Fruit fly (Drosophila melanogaster) whole organism, embryonic: ENCODE results near the gene CG14195.

Experiments
- Atf6 ChIP-seq: fragments of 200-800 bp; sonication (Bioruptor generic); IDR thresholded peaks from 2 replicates; pipeline ENCODE4 v1.3.6; 2022; ENCODE audit warnings: missing biosample characterization, missing genetic modification characterization
- Bgb ChIP-seq: fragments of 200-800 bp; sonication (Bioruptor generic); IDR thresholded peaks from 2 replicates; pipeline ENCODE4 v1.3.6; 2022; ENCODE audit warnings: missing biosample characterization, missing genetic modification characterization; ENCODE audit not compliant: partially characterized antibody
- CG12219 ChIP-seq: fragments of 200-800 bp; sonication (Bioruptor generic); optimal IDR thresholded peaks from 3 replicates; lab custom pipeline; 2018; ENCODE audit warnings: missing biosample characterization, mild to moderate bottlenecking, missing genetic modification characterization
- CG13894 ChIP-seq: fragments of 200-800 bp; sonication (Bioruptor generic); optimal IDR thresholded peaks from 3 replicates; lab custom pipeline; 2018; ENCODE audit warnings: missing biosample characterization, mild to moderate bottlenecking, missing genetic modification characterization, moderate library complexity
- CG1603 ChIP-seq: fragments of 200-800 bp; sonication (Bioruptor generic); optimal IDR thresholded peaks from 2 replicates; lab custom pipeline; 2019; ENCODE audit warnings: missing biosample characterization, mild to moderate bottlenecking, missing genetic modification characterization, moderate library complexity
- CG17361 ChIP-seq: fragments of 200-800 bp; sonication (Bioruptor generic); IDR thresholded peaks from 3 replicates; pipeline ENCODE4 v1.3.6; 2022; ENCODE audit warnings: missing biosample characterization, missing genetic modification characterization
- CG2199 ChIP-seq: fragments of 200-800 bp; sonication (Bioruptor generic); IDR thresholded peaks from 3 replicates; pipeline ENCODE4 v1.3.6; 2022; ENCODE audit warnings: missing biosample characterization, missing genetic modification characterization
- CG3281 ChIP-seq: fragments of 200-800 bp; sonication (Bioruptor generic); optimal IDR thresholded peaks from 3 replicates; lab custom pipeline; 2017; ENCODE audit warnings: missing biosample characterization, mild to moderate bottlenecking, missing genetic modification characterization
- CG3838 ChIP-seq: fragments of 200-800 bp; sonication (Bioruptor generic); optimal IDR thresholded peaks from 3 replicates; lab custom pipeline; 2016; ENCODE audit warnings: missing biosample characterization, missing genetic modification characterization
- CG42726 ChIP-seq: fragments of 200-800 bp; sonication (Bioruptor generic); IDR thresholded peaks from 2 replicates; pipeline ENCODE4 v1.3.6; 2022; ENCODE audit warnings: missing biosample characterization, missing genetic modification characterization; ENCODE audit not compliant: partially characterized antibody
- CG43689 ChIP-seq: fragments of 200-800 bp; sonication (Bioruptor generic); IDR thresholded peaks from 2 replicates; pipeline ENCODE4 v1.3.6; 2022; ENCODE audit warnings: missing biosample characterization, missing genetic modification characterization
- CG8281 ChIP-seq: fragments of 200-800 bp; sonication (Bioruptor generic); optimal IDR thresholded peaks from 2 replicates; lab custom pipeline; 2018; ENCODE audit warnings: missing biosample characterization, mild to moderate bottlenecking, missing genetic modification characterization, moderate library complexity
- CG8290 ChIP-seq, 3 experiments: fragments of 200-800 bp; sonication (Bioruptor generic); optimal IDR thresholded peaks; 2 replicates each; lab custom pipeline; 2016 to 2019; ENCODE audit warnings: missing biosample characterization in 3 of 3, missing genetic modification characterization in 3 of 3, mild to moderate bottlenecking in 2 of 3, moderate library complexity in 1 of 3
- CG8478 ChIP-seq: fragments of >200 bp; optimal IDR thresholded peaks from 2 replicates; lab custom pipeline; 2018
- CG9437 ChIP-seq: fragments of 200-800 bp; sonication (Bioruptor generic); optimal IDR thresholded peaks from 2 replicates; lab custom pipeline; 2018; ENCODE audit warnings: missing biosample characterization, mild to moderate bottlenecking, missing genetic modification characterization
- CG9817 ChIP-seq: fragments of 200-800 bp; sonication (Bioruptor generic); optimal IDR thresholded peaks from 2 replicates; lab custom pipeline; 2018; ENCODE audit warnings: missing biosample characterization, mild to moderate bottlenecking, missing genetic modification characterization, moderate library complexity
- CTCF ChIP-seq: fragments of 200-800 bp; sonication (Bioruptor generic); optimal IDR thresholded peaks from 2 replicates; lab custom pipeline; 2017; ENCODE audit warnings: missing biosample characterization, mild to moderate bottlenecking, missing genetic modification characterization, moderate library complexity
- D19B ChIP-seq: fragments of 200-800 bp; sonication (Bioruptor generic); optimal IDR thresholded peaks from 2 replicates; lab custom pipeline; 2017; ENCODE audit warnings: missing biosample characterization, mild to moderate bottlenecking, missing genetic modification characterization
- Deaf1 ChIP-seq: fragments of 200-800 bp; optimal IDR thresholded peaks from 3 replicates; lab custom pipeline; 2019; ENCODE audit warnings: missing biosample characterization, mild to moderate bottlenecking, missing genetic modification characterization, moderate library complexity
- E2f2 ChIP-seq: fragments of 200-800 bp; sonication (Bioruptor generic); IDR thresholded peaks from 2 replicates; pipeline ENCODE4 v1.3.6; 2022; ENCODE audit warnings: missing biosample characterization, missing genetic modification characterization
- Ets97D ChIP-seq: fragments of 200-800 bp; sonication (Bioruptor generic); optimal IDR thresholded peaks from 3 replicates; lab custom pipeline; 2016; ENCODE audit warnings: missing biosample characterization, missing genetic modification characterization
- HmgZ ChIP-seq: fragments of 200-800 bp; sonication (Bioruptor generic); optimal IDR thresholded peaks from 2 replicates; lab custom pipeline; 2018; ENCODE audit warnings: missing biosample characterization, mild to moderate bottlenecking, missing genetic modification characterization
- Hr3 ChIP-seq: fragments of 200-800 bp; sonication (Bioruptor generic); optimal IDR thresholded peaks from 3 replicates; lab custom pipeline; 2016; ENCODE audit warnings: missing biosample characterization, missing genetic modification characterization
- Hr51 ChIP-seq, 2 experiments: fragments of 200-800 bp; sonication (Bioruptor generic); optimal IDR thresholded peaks; 2 replicates in 1 of 2; 3 replicates in 1 of 2; lab custom pipeline; 2016 to 2018; ENCODE audit warnings: missing biosample characterization in 2 of 2, missing genetic modification characterization in 2 of 2, mild to moderate bottlenecking in 1 of 2, moderate library complexity in 1 of 2
- Med ChIP-seq: fragments of 200-800 bp; sonication (Bioruptor generic); peaks from one replicate; lab custom pipeline; 2016; ENCODE audit warnings: missing biosample characterization, missing genetic modification characterization, mild to moderate bottlenecking, inconsistent platforms, moderate library complexity
- Meics ChIP-seq: fragments of 200-800 bp; sonication (Bioruptor generic); optimal IDR thresholded peaks from 2 replicates; lab custom pipeline; 2017; ENCODE audit warnings: missing biosample characterization, mild to moderate bottlenecking, missing genetic modification characterization
- Mrtf ChIP-seq: fragments of 200-800 bp; sonication (Bioruptor generic); IDR thresholded peaks from 3 replicates; pipeline ENCODE4 v1.3.6; 2022; ENCODE audit warnings: missing biosample characterization, missing genetic modification characterization
- NK7.1 ChIP-seq: fragments of 200-800 bp; sonication (Bioruptor generic); optimal IDR thresholded peaks from 3 replicates; lab custom pipeline; 2016; ENCODE audit warnings: missing biosample characterization, missing genetic modification characterization
- Pdp1 ChIP-seq, 2 experiments: fragments of 200-800 bp; sonication (Bioruptor generic); optimal IDR thresholded peaks; 3 replicates each; lab custom pipeline; 2016; ENCODE audit warnings: missing biosample characterization in 2 of 2, missing genetic modification characterization in 2 of 2, mild to moderate bottlenecking in 1 of 2, moderate library complexity in 1 of 2
- Stat92E ChIP-seq, 3 experiments: fragments of >200 bp in 2 of 3; fragments of 200-800 bp in 1 of 3; sonication (Bioruptor generic) in 1 of 3; optimal IDR thresholded peaks; 2 replicates each; lab custom pipeline; 2017 to 2019; ENCODE audit warnings: missing biosample characterization in 3 of 3, missing genetic modification characterization in 3 of 3, mild to moderate bottlenecking in 1 of 3, moderate library complexity in 1 of 3
- TFAM ChIP-seq: fragments of 200-800 bp; sonication (Bioruptor generic); optimal IDR thresholded peaks from 2 replicates; lab custom pipeline; 2017; ENCODE audit warnings: missing biosample characterization, missing genetic modification characterization, inconsistent platforms
- ash1 ChIP-seq: fragments of 200-800 bp; sonication (Bioruptor generic); optimal IDR thresholded peaks from 2 replicates; lab custom pipeline; 2018; ENCODE audit warnings: missing biosample characterization, mild to moderate bottlenecking, missing genetic modification characterization
- emc ChIP-seq: fragments of 200-800 bp; sonication (Bioruptor generic); optimal IDR thresholded peaks from 2 replicates; lab custom pipeline; 2016; ENCODE audit warnings: missing biosample characterization, missing genetic modification characterization
- exex ChIP-seq: fragments of 200-800 bp; sonication (Bioruptor generic); optimal IDR thresholded peaks from 4 replicates; lab custom pipeline; 2018; ENCODE audit warnings: missing biosample characterization, mild to moderate bottlenecking, missing genetic modification characterization, moderate library complexity
- grn ChIP-seq: fragments of 200-800 bp; sonication (Bioruptor generic); optimal IDR thresholded peaks from 3 replicates; lab custom pipeline; 2017; ENCODE audit warnings: missing biosample characterization, missing genetic modification characterization
- gsb ChIP-seq: fragments of 200-800 bp; sonication (Bioruptor generic); IDR thresholded peaks from 2 replicates; pipeline ENCODE4 v1.3.6; 2022; ENCODE audit warnings: missing biosample characterization, missing genetic modification characterization
- ken ChIP-seq: fragments of 200-800 bp; sonication (Bioruptor generic); IDR thresholded peaks from 3 replicates; pipeline ENCODE4 v1.3.6; 2022; ENCODE audit warnings: missing biosample characterization, missing genetic modification characterization
- klu ChIP-seq: fragments of 200-800 bp; sonication (Bioruptor generic); IDR thresholded peaks from 2 replicates; pipeline ENCODE4 v1.3.6; 2022; ENCODE audit warnings: missing biosample characterization, missing genetic modification characterization
- lab ChIP-seq: fragments of 200-800 bp; sonication (Bioruptor generic); optimal IDR thresholded peaks from 3 replicates; lab custom pipeline; 2017; ENCODE audit warnings: missing biosample characterization, missing genetic modification characterization, mild to moderate bottlenecking, moderate library complexity, missing genetic modification reagents
- lola ChIP-seq, 3 experiments: fragments of >200 bp in 2 of 3; fragments of 200-800 bp in 1 of 3; sonication (Bioruptor generic) in 1 of 3; optimal IDR thresholded peaks; 2 replicates each; lab custom pipeline; 2017 to 2019; ENCODE audit warnings: missing biosample characterization in 3 of 3, missing genetic modification characterization in 3 of 3, mild to moderate bottlenecking in 1 of 3, moderate library complexity in 1 of 3
- lov ChIP-seq, 2 experiments: fragments of 200-800 bp in 1 of 2; fragments of >200 bp in 1 of 2; sonication (Bioruptor generic) in 1 of 2; IDR thresholded peaks in 1 of 2; optimal IDR thresholded peaks in 1 of 2; 2 replicates in 1 of 2; 3 replicates in 1 of 2; pipeline versions ENCODE4 v1.3.6 to Lab custom; 2017 to 2022; ENCODE audit warnings: missing biosample characterization in 1 of 2, missing genetic modification characterization in 1 of 2
- mirr ChIP-seq: fragments of 200-800 bp; sonication (Bioruptor generic); optimal IDR thresholded peaks from 3 replicates; lab custom pipeline; 2018; ENCODE audit warnings: missing biosample characterization, mild to moderate bottlenecking, missing genetic modification characterization
- pita ChIP-seq: fragments of 200-800 bp; sonication (Bioruptor generic); optimal IDR thresholded peaks from 2 replicates; lab custom pipeline; 2017; ENCODE audit warnings: missing biosample characterization, mild to moderate bottlenecking, missing genetic modification characterization
- sd ChIP-seq: fragments of 200-800 bp; sonication (Bioruptor generic); optimal IDR thresholded peaks from 3 replicates; lab custom pipeline; 2018; ENCODE audit warnings: missing biosample characterization, mild to moderate bottlenecking, missing genetic modification characterization, moderate library complexity
- sens ChIP-seq: fragments of 200-800 bp; sonication (Bioruptor generic); peaks from one replicate; lab custom pipeline; 2016; ENCODE audit warnings: missing biosample characterization, missing genetic modification characterization
- sug ChIP-seq: fragments of 200-800 bp; optimal IDR thresholded peaks from 2 replicates; lab custom pipeline; 2019; ENCODE audit warnings: missing biosample characterization, mild to moderate bottlenecking, missing genetic modification characterization, moderate library complexity
- trem ChIP-seq: fragments of 200-800 bp; optimal IDR thresholded peaks from 3 replicates; lab custom pipeline; 2019; ENCODE audit warnings: missing biosample characterization, mild to moderate bottlenecking, missing genetic modification characterization, moderate library complexity
- tup ChIP-seq: fragments of 200-800 bp; sonication (Bioruptor generic); optimal IDR thresholded peaks from 2 replicates; lab custom pipeline; 2016; ENCODE audit warnings: missing biosample characterization, mild to moderate bottlenecking, missing genetic modification characterization, moderate library complexity
- zf30C ChIP-seq: fragments of 200-800 bp; sonication (Bioruptor generic); optimal IDR thresholded peaks from 3 replicates; lab custom pipeline; 2018; ENCODE audit warnings: missing biosample characterization, mild to moderate bottlenecking, missing genetic modification characterization

CG14195 gene

DNA sequence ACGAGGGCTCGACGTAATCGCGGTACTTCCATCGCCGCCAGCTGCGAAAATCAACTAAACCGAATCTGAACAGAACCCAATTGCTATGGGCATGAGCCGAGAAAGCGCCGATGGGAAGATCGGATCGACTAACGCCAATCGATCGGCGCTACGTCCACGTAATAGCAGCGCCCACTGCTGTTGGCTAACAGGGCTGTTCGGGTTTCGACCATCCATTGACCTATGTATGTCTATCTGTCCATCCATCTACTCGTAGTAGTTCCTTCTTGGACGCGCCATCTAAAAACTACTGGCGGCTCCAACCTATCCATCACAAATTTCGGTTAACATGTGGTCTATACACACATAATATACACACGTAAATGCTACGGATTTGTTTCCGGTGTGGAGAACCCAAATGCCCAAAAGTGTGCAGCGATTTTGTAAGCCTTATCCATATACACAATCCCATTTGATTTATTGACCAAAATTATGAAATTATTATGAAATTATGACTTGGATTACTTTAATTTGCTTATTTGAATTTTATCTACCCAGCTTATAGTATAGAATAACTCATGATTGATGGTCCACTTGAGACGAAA is 30.0 kb upstream of the CG14195 start, which contains the start of gene CG14196:
Gene CG14196 (minus strand): TSS at position 51 of the 584 bp plus-strand sequence.
- no peak for TF ChIP-seq CG42726 (GFP tag; lab: Robert Waterston, UW)
- TF ChIP-seq D19B = peak; percentile 37
- TF ChIP-seq Hr51 (GFP tag; optimal IDR thresholded peaks at IDR 0.05; lab: Kevin White, UChicago) = no peak
- peak; percentile 10 for TF ChIP-seq pita (GFP tag; lab: Kevin White, UChicago)
- peak in 1 of 2 experiments; percentile 56 for TF ChIP-seq Pdp1 (GFP tag; optimal IDR thresholded peaks at IDR 0.05; lab: Kevin White, UChicago)
- peak; percentile 72 for TF ChIP-seq Med (GFP tag; lab: Kevin White, UChicago)
- peak; percentile 29 for TF ChIP-seq Meics (GFP tag; lab: Kevin White, UChicago)
- TF ChIP-seq gsb (GFP tag; lab: Robert Waterston, UW) = no peak
- TF ChIP-seq klu (GFP tag; lab: Robert Waterston, UW) = no peak
- TF ChIP-seq ash1 = no peak
- peak; percentile 2 for TF ChIP-seq CG1603 (tag; lab: Kevin White, UChicago)
- TF ChIP-seq Bgb (GFP tag; lab: Robert Waterston, UW) = peak; percentile 25; the same call in 1 of the 2 replicates
- TF ChIP-seq CTCF (GFP tag; lab: Kevin White, UChicago) = peak; percentile 58
- TF ChIP-seq CG3281 = peak; percentile 6
- no peak for TF ChIP-seq trem (tag; lab: Kevin White, UChicago)
- peak; percentile 66 for TF ChIP-seq sens
- peak; percentile 33 for TF ChIP-seq Ets97D
- TF ChIP-seq CG2199 (GFP tag; lab: Robert Waterston, UW) = 0 out of 3 replicates have a peak, but pooled peaks have one; percentile 70
- peak; percentile 52 for TF ChIP-seq CG8290 (GFP tag; optimal IDR thresholded peaks at IDR 0.05; lab: Kevin White, UChicago)
- TF ChIP-seq CG8290 (tag; optimal IDR thresholded peaks at IDR 0.05; lab: Kevin White, UChicago) = peak in 1 of 2 experiments; percentile 24
- no peak for TF ChIP-seq CG43689 (GFP tag; lab: Robert Waterston, UW)
- peak; percentile 74 for TF ChIP-seq Deaf1 (tag; lab: Kevin White, UChicago)
- 0 out of 2 replicates have a peak, but pooled peaks have one; percentile 9 for TF ChIP-seq E2f2 (GFP tag; lab: Robert Waterston, UW)
- TF ChIP-seq tup (GFP tag; lab: Kevin White, UChicago) = no peak
- no peak for TF ChIP-seq CG9817
- no peak for TF ChIP-seq CG3838 (GFP tag; lab: Kevin White, UChicago)
- TF ChIP-seq emc (GFP tag; lab: Kevin White, UChicago) = no peak
- no peak for TF ChIP-seq ken (GFP tag; lab: Robert Waterston, UW)
- TF ChIP-seq Mrtf (GFP tag; lab: Robert Waterston, UW) = no peak
- TF ChIP-seq sug = peak; percentile 4
- peak; percentile 19 for TF ChIP-seq HmgZ
- TF ChIP-seq CG8281 = peak; percentile 69
- no peak for TF ChIP-seq CG13894 (tag; lab: Kevin White, UChicago)
- TF ChIP-seq CG9437 (GFP tag; lab: Kevin White, UChicago) = peak; percentile 20
- peak; percentile 10 for TF ChIP-seq lab (GFP tag; lab: Kevin White, UChicago)
- TF ChIP-seq CG12219 = no peak
- TF ChIP-seq zf30C = peak; percentile 33
- no peak for TF ChIP-seq Stat92E (GFP tag; optimal IDR thresholded peaks at IDR 0.05; lab: Kevin White, UChicago)
- TF ChIP-seq lola (GFP tag; optimal IDR thresholded peaks at IDR 0.05; lab: Kevin White, UChicago) = no peak

DNA sequence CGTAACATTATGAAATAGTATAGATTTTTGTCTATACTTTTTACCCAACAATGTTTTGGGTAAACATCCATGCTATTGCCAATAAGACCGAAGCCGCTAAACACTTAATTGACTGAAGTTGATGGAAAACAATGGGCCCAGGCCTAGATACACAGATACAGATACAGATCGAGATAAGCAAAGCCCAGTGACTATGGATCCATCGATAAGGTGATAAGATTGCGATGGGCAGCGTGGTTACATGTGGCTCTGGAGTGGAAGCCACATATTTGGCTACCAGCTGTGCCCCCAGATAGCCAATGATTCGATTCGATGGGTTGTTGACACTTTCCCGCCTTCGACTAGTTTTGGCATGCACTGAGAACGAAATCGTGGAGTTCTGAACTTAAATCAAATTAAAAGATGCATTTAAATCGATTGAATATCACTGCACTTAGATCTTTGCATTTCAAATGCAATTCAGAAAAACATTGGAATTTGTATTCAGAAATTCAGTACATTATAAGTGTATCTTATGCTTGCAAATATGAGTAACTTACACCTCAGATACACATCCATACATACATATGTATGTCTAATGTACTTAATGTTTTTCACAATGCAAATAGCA is 28.5 kb upstream of the CG14195 start:
- TF ChIP-seq CG8478 (lab: Kevin White, UChicago) (no peak), lab (GFP tag; lab: Kevin White, UChicago) (peak; percentile 11), mirr (GFP tag; lab: Kevin White, UChicago) (peak; percentile 7), NK7.1 (GFP tag; lab: Kevin White, UChicago) (no peak), Atf6 (GFP tag; lab: Robert Waterston, UW) (0 out of 2 replicates have a peak, but pooled peaks have one; percentile 13), Hr3 (GFP tag; lab: Kevin White, UChicago) (no peak), sd (tag; lab: Kevin White, UChicago) (peak; percentile 33), grn (GFP tag; lab: Kevin White, UChicago) (peak; percentile 90), sug (peak; percentile 57), lov (optimal IDR thresholded peaks at IDR 0.05; lab: Kevin White, UChicago) (no peak), lov (GFP tag; IDR thresholded peaks at IDR 0.05; lab: Robert Waterston, UW) (no peak), CG17361 (GFP tag; lab: Robert Waterston, UW) (0 out of 3 replicates have a peak, but pooled peaks have one; percentile 13), exex (tag; lab: Kevin White, UChicago) (peak; percentile 43), TFAM (no peak)
